Worm (Caenorhabditis elegans) whole organism, L4/young adult: ENCODE results near the gene F53C3.3.

Experiments
- W03F9.2 ChIP-seq: fragments of 150-350 bp; optimal IDR thresholded peaks from 2 replicates; lab custom pipeline; 2014; ENCODE audit warnings: missing biosample characterization, missing genetic modification characterization
- dao-5 ChIP-seq: sonication (generic microtip); optimal IDR thresholded peaks from 2 replicates; lab custom pipeline; 2016; ENCODE audit warnings: missing genotype, missing genetic modification characterization, moderate library complexity, missing compliant biosample characterization
- him-1 ChIP-seq: sonication (generic microtip); optimal IDR thresholded peaks from 2 replicates; lab custom pipeline; 2016; ENCODE audit warnings: missing genotype, missing genetic modification reagents, missing genetic modification characterization, missing compliant biosample characterization

- no peak for TF ChIP-seq him-1
- TF ChIP-seq dao-5 (tag; lab: Kevin White, UChicago) = no peak
- TF ChIP-seq W03F9.2 (tag; lab: Kevin White, UChicago) = no peak
Measured at ce11 chrII:3910737-3911136, 8.1 kb downstream of the F53C3.3 start, which contains the start of gene bcmo-2.
